Worm (Caenorhabditis elegans) whole organism, L2 larva: ENCODE data around the gene Y43F8B.12.

Experiments
- C34F6.9 ChIP-seq: fragments of 150-350 bp; optimal IDR thresholded peaks from 2 replicates; lab custom pipeline; 2014; ENCODE audit warnings: missing biosample characterization, missing genetic modification characterization
- R02D3.7 ChIP-seq: fragments of 150-350 bp; optimal IDR thresholded peaks from 2 replicates; lab custom pipeline; 2014; ENCODE audit warnings: missing biosample characterization, missing genetic modification characterization
- ZK546.5 ChIP-seq: sonication (generic microtip); optimal IDR thresholded peaks from 2 replicates; lab custom pipeline; 2017; ENCODE audit warnings: missing biosample characterization, missing genetic modification characterization
- alr-1 ChIP-seq: fragments of 150-350 bp; optimal IDR thresholded peaks from 2 replicates; lab custom pipeline; 2014; ENCODE audit warnings: missing biosample characterization, missing genetic modification characterization
- aly-2 ChIP-seq: fragments of 150-350 bp; optimal IDR thresholded peaks from 2 replicates; lab custom pipeline; 2014; ENCODE audit warnings: missing biosample characterization, missing genetic modification characterization
- ama-1 ChIP-seq: fragments of 150-350 bp; optimal IDR thresholded peaks from 2 replicates; lab custom pipeline; 2018; ENCODE audit warnings: inconsistent platforms
- blmp-1 ChIP-seq: sonication (generic microtip); optimal IDR thresholded peaks from 2 replicates; lab custom pipeline; 2017; ENCODE audit warnings: missing genetic modification characterization, mild to moderate bottlenecking, missing compliant biosample characterization, antibody characterized with exemption, moderate library complexity; ENCODE audit not compliant: insufficient read depth
- ceh-82 ChIP-seq: fragments of 150-350 bp; optimal IDR thresholded peaks from 2 replicates; lab custom pipeline; 2014; ENCODE audit warnings: missing biosample characterization, missing genetic modification characterization
- crh-2 ChIP-seq: sonication (generic microtip); optimal IDR thresholded peaks from 2 replicates; lab custom pipeline; 2017; ENCODE audit warnings: missing biosample characterization, missing genetic modification characterization
- dmd-4 ChIP-seq: sonication (generic microtip); optimal IDR thresholded peaks from 2 replicates; lab custom pipeline; 2017; ENCODE audit warnings: missing biosample characterization, missing genetic modification characterization
- egl-27 ChIP-seq: sonication (generic microtip); optimal IDR thresholded peaks from 3 replicates; lab custom pipeline; 2017; ENCODE audit warnings: missing biosample characterization, missing genetic modification reagents, missing genetic modification characterization
- elt-3 ChIP-seq: sonication (generic microtip); optimal IDR thresholded peaks from 2 replicates; lab custom pipeline; 2017; ENCODE audit warnings: missing biosample characterization, missing genetic modification characterization
- fos-1 ChIP-seq: fragments of 150-350 bp; optimal IDR thresholded peaks from 2 replicates; lab custom pipeline; 2014; ENCODE audit warnings: missing biosample characterization, missing genetic modification characterization
- lin-11 ChIP-seq: fragments of 150-350 bp; sonication (generic microtip); optimal IDR thresholded peaks from 2 replicates; lab custom pipeline; 2014; ENCODE audit warnings: missing biosample characterization, missing genetic modification characterization, inconsistent platforms, mixed read lengths
- lin-39 ChIP-seq: fragments of 150-350 bp; optimal IDR thresholded peaks from 2 replicates; lab custom pipeline; 2014; ENCODE audit warnings: missing biosample characterization, missing genetic modification reagents, missing genetic modification characterization
- lsy-2 ChIP-seq, 2 experiments: fragments of 150-350 bp in 1 of 2; sonication (generic microtip) in 1 of 2; optimal IDR thresholded peaks; 2 replicates each; lab custom pipeline; 2014 to 2017; ENCODE audit warnings: missing biosample characterization in 2 of 2, missing genetic modification characterization in 2 of 2
- mab-5 ChIP-seq: fragments of 150-350 bp; optimal IDR thresholded peaks from 2 replicates; lab custom pipeline; 2014; ENCODE audit warnings: missing biosample characterization, missing genetic modification characterization
- nhr-11 ChIP-seq: fragments of 150-350 bp; optimal IDR thresholded peaks from 2 replicates; lab custom pipeline; 2014; ENCODE audit warnings: missing biosample characterization, missing genetic modification characterization
- nhr-12 ChIP-seq: fragments of 150-350 bp; optimal IDR thresholded peaks from 2 replicates; lab custom pipeline; 2014; ENCODE audit warnings: missing biosample characterization, missing genetic modification characterization
- nhr-21 ChIP-seq: fragments of 150-350 bp; optimal IDR thresholded peaks from 2 replicates; lab custom pipeline; 2014; ENCODE audit warnings: missing biosample characterization, missing genetic modification characterization
- nhr-237 ChIP-seq: fragments of 150-350 bp; optimal IDR thresholded peaks from 2 replicates; lab custom pipeline; 2014; ENCODE audit warnings: missing biosample characterization, missing genetic modification characterization
- nhr-25 ChIP-seq: fragments of 150-350 bp; sonication (generic microtip); optimal IDR thresholded peaks from 3 replicates; lab custom pipeline; 2014; ENCODE audit warnings: missing biosample characterization, missing genetic modification characterization
- nhr-6 ChIP-seq: fragments of 150-350 bp; optimal IDR thresholded peaks from 2 replicates; lab custom pipeline; 2014; ENCODE audit warnings: missing biosample characterization, missing genetic modification characterization
- nhr-77 ChIP-seq: fragments of 150-350 bp; optimal IDR thresholded peaks from 2 replicates; lab custom pipeline; 2014; ENCODE audit warnings: missing biosample characterization, missing genetic modification characterization
- peb-1 ChIP-seq: fragments of 150-350 bp; optimal IDR thresholded peaks from 2 replicates; lab custom pipeline; 2014; ENCODE audit warnings: missing biosample characterization, missing genetic modification characterization
- sem-4 ChIP-seq: fragments of 150-350 bp; optimal IDR thresholded peaks from 2 replicates; lab custom pipeline; 2014; ENCODE audit warnings: missing biosample characterization, missing genetic modification reagents, missing genetic modification characterization
- skn-1 ChIP-seq: sonication (generic microtip); optimal IDR thresholded peaks from 2 replicates; lab custom pipeline; 2017; ENCODE audit warnings: missing biosample characterization, missing genetic modification characterization
- sma-9 ChIP-seq, 2 experiments: fragments of 150-350 bp in 1 of 2; sonication (generic microtip) in 1 of 2; optimal IDR thresholded peaks; 2 replicates each; lab custom pipeline; 2014 to 2016; ENCODE audit warnings: missing genetic modification characterization in 2 of 2, mild to moderate bottlenecking in 1 of 2, missing biosample characterization in 1 of 2, missing compliant biosample characterization in 1 of 2, missing genetic modification reagents in 1 of 2, moderate library complexity in 1 of 2
- snpc-4 ChIP-seq: fragments of 150-350 bp; optimal IDR thresholded peaks from 2 replicates; lab custom pipeline; 2014; ENCODE audit warnings: missing biosample characterization, missing genetic modification characterization
- unc-39 ChIP-seq: fragments of 150-350 bp; optimal IDR thresholded peaks from 2 replicates; lab custom pipeline; 2014; ENCODE audit warnings: missing biosample characterization, missing genetic modification characterization
- unc-55 ChIP-seq: fragments of 150-350 bp; sonication (generic microtip); optimal IDR thresholded peaks from 3 replicates; lab custom pipeline; 2014; ENCODE audit warnings: missing biosample characterization, missing genetic modification reagents, missing genetic modification characterization
- unc-62 ChIP-seq: fragments of 150-350 bp; optimal IDR thresholded peaks from 2 replicates; lab custom pipeline; 2014; ENCODE audit warnings: missing biosample characterization, missing genetic modification reagents, missing genetic modification characterization
- zag-1 ChIP-seq: fragments of 150-350 bp; optimal IDR thresholded peaks from 2 replicates; lab custom pipeline; 2014; ENCODE audit warnings: missing biosample characterization, missing genetic modification characterization
- ztf-1 ChIP-seq: fragments of 200-800 bp; sonication (Bioruptor generic); conservative IDR thresholded peaks from 2 replicates; pipeline ENCODE4 v1.3.6; 2022; ENCODE audit warnings: missing genetic modification characterization, missing compliant biosample characterization
- ztf-11 ChIP-seq: sonication (generic microtip); optimal IDR thresholded peaks from 2 replicates; lab custom pipeline; 2017; ENCODE audit warnings: missing biosample characterization, missing genetic modification characterization
- ztf-4 ChIP-seq: fragments of 150-350 bp; optimal IDR thresholded peaks from 2 replicates; lab custom pipeline; 2014; ENCODE audit warnings: missing biosample characterization, missing genetic modification characterization

Y43F8B.12 gene

DNA sequence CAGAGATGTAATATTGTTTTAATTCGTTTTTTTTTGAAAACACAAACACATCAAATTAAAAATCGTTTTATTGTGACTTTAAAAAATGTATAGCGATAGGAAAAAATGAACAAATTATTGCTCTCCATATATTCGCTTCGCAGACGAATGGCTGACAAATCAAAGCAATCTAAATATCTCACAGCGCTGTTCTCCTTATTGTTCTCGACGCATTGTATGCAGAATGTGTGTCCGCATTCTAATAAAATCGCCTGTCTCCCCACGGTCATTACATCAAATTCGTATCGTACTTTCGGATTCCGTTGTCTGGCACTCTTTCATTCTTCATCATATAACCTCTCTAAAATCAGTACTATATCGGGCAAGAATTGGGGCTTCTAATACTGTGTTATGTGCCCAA, 9.7 kb downstream of the Y43F8B.12 start, which contains the start of gene Y43F8B.9:
Gene Y43F8B.9 (plus strand): TSS at position 301 of the 400 bp plus-strand sequence.
- TF ChIP-seq aly-2: no peak
- no peak for TF ChIP-seq snpc-4 (tag; lab: Kevin White, UChicago)
- TF ChIP-seq skn-1 (tag; lab: Kevin White, UChicago): no peak
- TF ChIP-seq R02D3.7 (tag; lab: Kevin White, UChicago): no peak
- TF ChIP-seq ZK546.5: no peak
- TF ChIP-seq ztf-1 (GFP tag; lab: Robert Waterston, UW): no peak
- no peak for TF ChIP-seq dmd-4 (tag; lab: Kevin White, UChicago)
- no peak for TF ChIP-seq unc-55 (GFP tag; lab: Kevin White, UChicago)
- no peak for TF ChIP-seq ama-1 (lab: Kevin White, UChicago)
- no peak for TF ChIP-seq fos-1 (tag; lab: Kevin White, UChicago)
- TF ChIP-seq blmp-1 (tag; lab: Kevin White, UChicago): no peak
- no peak for TF ChIP-seq lin-11 (tag; lab: Kevin White, UChicago)
- TF ChIP-seq mab-5 (tag; lab: Kevin White, UChicago): no peak
- TF ChIP-seq egl-27 (tag; lab: Kevin White, UChicago): no peak
- TF ChIP-seq sma-9 (GFP tag; optimal IDR thresholded peaks at IDR 0.05; lab: Kevin White, UChicago): no peak
- TF ChIP-seq sma-9 (tag; optimal IDR thresholded peaks at IDR 0.05; lab: Kevin White, UChicago): no peak

DNA sequence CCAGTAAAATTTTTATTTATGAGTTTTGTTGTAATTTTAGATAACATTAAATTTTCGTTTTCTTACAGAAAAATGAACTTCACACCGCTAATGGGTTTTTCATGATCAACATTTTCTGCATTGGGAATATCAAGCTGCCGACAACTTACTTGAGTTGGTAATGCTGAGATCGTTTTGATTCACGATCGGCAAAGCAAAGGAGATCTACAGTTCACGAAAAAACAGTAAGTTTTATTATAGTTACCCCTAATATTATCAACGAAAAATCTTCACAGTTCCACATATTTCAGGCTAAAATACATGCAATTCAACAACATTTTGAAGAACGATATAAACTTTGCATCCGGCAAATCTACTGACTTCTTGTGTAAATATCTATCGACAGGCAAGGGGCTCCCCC, 14.4 kb downstream of the Y43F8B.12 start, which contains the start of gene Y43F8B.22:
Gene Y43F8B.22 (plus strand): TSS at position 301 of the 400 bp plus-strand sequence.
- TF ChIP-seq nhr-12 (tag; lab: Kevin White, UChicago) (no peak), skn-1 (tag; lab: Kevin White, UChicago) (no peak), nhr-11 (tag; lab: Kevin White, UChicago) (no peak), peb-1 (no peak)

- TF ChIP-seq nhr-12 (tag; lab: Kevin White, UChicago) (no peak), alr-1 (tag; lab: Kevin White, UChicago) (no peak), dmd-4 (tag; lab: Kevin White, UChicago) (no peak), ceh-82 (tag; lab: Kevin White, UChicago) (no peak), nhr-11 (tag; lab: Kevin White, UChicago) (no peak), ztf-1 (GFP tag; lab: Robert Waterston, UW) (no peak), crh-2 (tag; lab: Kevin White, UChicago) (no peak), nhr-237 (tag; lab: Kevin White, UChicago) (no peak), ZK546.5 (no peak), nhr-25 (no peak), lin-39 (tag; lab: Kevin White, UChicago) (no peak), ztf-4 (no peak), nhr-21 (no peak)
Observed at ce11 chrV:19484507-19484906, 16.3 kb downstream of the Y43F8B.12 start, which contains the start of gene Y43F8B.17. Y43F8B.17 (plus strand) TSS chrV:19484721.

- TF ChIP-seq lsy-2 (tag; optimal IDR thresholded peaks at IDR 0.05; lab: Kevin White, UChicago): no peak
- TF ChIP-seq C34F6.9: no peak
- TF ChIP-seq ztf-4: no peak
- TF ChIP-seq nhr-6 (tag; lab: Kevin White, UChicago): no peak
- TF ChIP-seq ama-1 (lab: Kevin White, UChicago): no peak
- TF ChIP-seq blmp-1 (tag; lab: Kevin White, UChicago): no peak
- TF ChIP-seq nhr-77 (tag; lab: Kevin White, UChicago): no peak
- no peak for TF ChIP-seq fos-1 (tag; lab: Kevin White, UChicago)
- TF ChIP-seq aly-2: no peak
- no peak for TF ChIP-seq zag-1 (tag; lab: Kevin White, UChicago)
- TF ChIP-seq ztf-11 (tag; lab: Kevin White, UChicago): no peak
- no peak for TF ChIP-seq sem-4
- no peak for TF ChIP-seq elt-3 (tag; lab: Kevin White, UChicago)
- TF ChIP-seq unc-39 (tag; lab: Kevin White, UChicago): no peak
- TF ChIP-seq ztf-1 (GFP tag; lab: Robert Waterston, UW): no peak
- no peak for TF ChIP-seq R02D3.7 (tag; lab: Kevin White, UChicago)
- no peak for TF ChIP-seq nhr-12 (tag; lab: Kevin White, UChicago)
- no peak for TF ChIP-seq unc-62 (GFP tag; lab: Kevin White, UChicago)
Observed at ce11 chrV:19485261-19485660, 17.1 kb downstream of the Y43F8B.12 start, which contains the start of gene Y43F8B.28. Y43F8B.28 (plus strand) TSS chrV:19485319.
